Fruit fly (Drosophila melanogaster) whole organism, embryonic: ENCODE results near the gene CG13365.
A peak's percentile ranks its signal among the peaks of the same experiment; 100 is the strongest.

Source experiments
- Atf-2 ChIP-seq: fragments of 200-800 bp; sonication (Bioruptor generic); optimal IDR thresholded peaks from 2 replicates; lab custom pipeline; 2016; ENCODE audit warnings: missing biosample characterization, missing genetic modification characterization
- BEAF-32 ChIP-seq: fragments of 200-800 bp; sonication (Bioruptor generic); optimal IDR thresholded peaks from 3 replicates; lab custom pipeline; 2017; ENCODE audit warnings: missing biosample characterization, missing genetic modification characterization, mild to moderate bottlenecking, moderate library complexity, missing genetic modification reagents
- BtbVII ChIP-seq: fragments of 200-800 bp; sonication (Bioruptor generic); optimal IDR thresholded peaks from 3 replicates; lab custom pipeline; 2017; ENCODE audit warnings: missing biosample characterization, mild to moderate bottlenecking, missing genetic modification characterization
- CG10267 ChIP-seq: fragments of 200-800 bp; sonication (Bioruptor generic); optimal IDR thresholded peaks from 2 replicates; lab custom pipeline; 2018; ENCODE audit warnings: missing biosample characterization, mild to moderate bottlenecking, missing genetic modification characterization, moderate library complexity
- CG11456 ChIP-seq: fragments of 200-800 bp; sonication (Bioruptor generic); IDR thresholded peaks from 3 replicates; pipeline ENCODE4 v1.3.6; 2022; ENCODE audit warnings: missing biosample characterization, missing genetic modification characterization
- CG12236 ChIP-seq: fragments of 200-800 bp; sonication (Bioruptor generic); optimal IDR thresholded peaks from 2 replicates; lab custom pipeline; 2016; ENCODE audit warnings: missing biosample characterization, missing genetic modification characterization
- CG12769 ChIP-seq: fragments of 200-800 bp; sonication (Bioruptor generic); optimal IDR thresholded peaks from 2 replicates; lab custom pipeline; 2019; ENCODE audit warnings: missing biosample characterization, mild to moderate bottlenecking, missing genetic modification characterization, moderate library complexity
- CG14965 ChIP-seq: fragments of 200-800 bp; sonication (Bioruptor generic); optimal IDR thresholded peaks from 2 replicates; lab custom pipeline; 2016; ENCODE audit warnings: missing biosample characterization, missing genetic modification characterization, borderline replicate concordance
- CG1603 ChIP-seq: fragments of 200-800 bp; sonication (Bioruptor generic); optimal IDR thresholded peaks from 2 replicates; lab custom pipeline; 2019; ENCODE audit warnings: missing biosample characterization, mild to moderate bottlenecking, missing genetic modification characterization, moderate library complexity
- CG17829 ChIP-seq: fragments of 200-800 bp; optimal IDR thresholded peaks from 2 replicates; lab custom pipeline; 2019; ENCODE audit warnings: missing biosample characterization, mild to moderate bottlenecking, missing genetic modification characterization, moderate library complexity
- CG18619 ChIP-seq: fragments of 200-800 bp; sonication (Bioruptor generic); optimal IDR thresholded peaks from 3 replicates; lab custom pipeline; 2017; ENCODE audit warnings: missing biosample characterization, mild to moderate bottlenecking, missing genetic modification characterization
- CG2202 ChIP-seq: fragments of 200-800 bp; sonication (Bioruptor generic); optimal IDR thresholded peaks from 2 replicates; lab custom pipeline; 2018; ENCODE audit warnings: missing biosample characterization, mild to moderate bottlenecking, missing genetic modification characterization
- CG2889 ChIP-seq: fragments of 200-800 bp; sonication (Bioruptor generic); IDR thresholded peaks from 3 replicates; pipeline ENCODE4 v1.3.6; 2022; ENCODE audit warnings: missing biosample characterization, missing genetic modification characterization
- CG30403 ChIP-seq: fragments of 200-800 bp; sonication (Bioruptor generic); optimal IDR thresholded peaks from 3 replicates; lab custom pipeline; 2016; ENCODE audit warnings: missing biosample characterization, missing genetic modification characterization
- CG31224 ChIP-seq: fragments of 200-800 bp; sonication (Bioruptor generic); IDR thresholded peaks from 2 replicates; pipeline ENCODE4 v1.3.6; 2022; ENCODE audit warnings: missing biosample characterization, missing genetic modification characterization
- CG31441 ChIP-seq: fragments of 200-800 bp; sonication (Bioruptor generic); IDR thresholded peaks from 2 replicates; pipeline ENCODE4 v1.3.6; 2022; ENCODE audit warnings: missing biosample characterization, missing genetic modification characterization
- CG42726 ChIP-seq: fragments of 200-800 bp; sonication (Bioruptor generic); IDR thresholded peaks from 2 replicates; pipeline ENCODE4 v1.3.6; 2022; ENCODE audit warnings: missing biosample characterization, missing genetic modification characterization; ENCODE audit not compliant: partially characterized antibody
- CG7271 ChIP-seq: fragments of 200-800 bp; sonication (Bioruptor generic); optimal IDR thresholded peaks from 2 replicates; lab custom pipeline; 2018; ENCODE audit warnings: missing biosample characterization, mild to moderate bottlenecking, missing genetic modification characterization, moderate library complexity
- CG7357 ChIP-seq: fragments of 200-800 bp; sonication (Bioruptor generic); IDR thresholded peaks from 3 replicates; pipeline ENCODE4 v1.3.6; 2022; ENCODE audit warnings: missing biosample characterization, missing genetic modification characterization
- CG8281 ChIP-seq: fragments of 200-800 bp; sonication (Bioruptor generic); optimal IDR thresholded peaks from 2 replicates; lab custom pipeline; 2018; ENCODE audit warnings: missing biosample characterization, mild to moderate bottlenecking, missing genetic modification characterization, moderate library complexity
- CG8478 ChIP-seq: fragments of >200 bp; optimal IDR thresholded peaks from 2 replicates; lab custom pipeline; 2018
- CG9876 ChIP-seq: fragments of 200-800 bp; sonication (Bioruptor generic); optimal IDR thresholded peaks from 2 replicates; lab custom pipeline; 2016; ENCODE audit warnings: missing biosample characterization, missing genetic modification characterization
- CG9932 ChIP-seq: fragments of 200-800 bp; sonication (Bioruptor generic); IDR thresholded peaks from 2 replicates; pipeline ENCODE4 v1.3.6; 2022; ENCODE audit warnings: missing biosample characterization, missing genetic modification characterization
- Camta ChIP-seq: fragments of 200-800 bp; sonication (Bioruptor generic); optimal IDR thresholded peaks from 2 replicates; lab custom pipeline; 2016; ENCODE audit warnings: missing biosample characterization, missing genetic modification characterization
- E2f2 ChIP-seq: fragments of 200-800 bp; sonication (Bioruptor generic); IDR thresholded peaks from 2 replicates; pipeline ENCODE4 v1.3.6; 2022; ENCODE audit warnings: missing biosample characterization, missing genetic modification characterization
- HHEX ChIP-seq: fragments of 200-800 bp; sonication (Bioruptor generic); optimal IDR thresholded peaks from 3 replicates; lab custom pipeline; 2017; ENCODE audit warnings: missing biosample characterization, mild to moderate bottlenecking, missing genetic modification characterization, missing genetic modification reagents
- Lhr ChIP-seq: fragments of 200-800 bp; sonication (Bioruptor generic); optimal IDR thresholded peaks from 3 replicates; lab custom pipeline; 2017; ENCODE audit warnings: mild to moderate bottlenecking, missing biosample characterization, missing genetic modification reagents, missing genetic modification characterization
- NfI ChIP-seq: fragments of 200-800 bp; sonication (Bioruptor generic); optimal IDR thresholded peaks from 3 replicates; lab custom pipeline; 2018; ENCODE audit warnings: missing biosample characterization, mild to moderate bottlenecking, missing genetic modification characterization, moderate library complexity
- Pdp1 ChIP-seq, 2 experiments: fragments of 200-800 bp; sonication (Bioruptor generic); optimal IDR thresholded peaks; 3 replicates each; lab custom pipeline; 2016; ENCODE audit warnings: missing biosample characterization in 2 of 2, missing genetic modification characterization in 2 of 2, mild to moderate bottlenecking in 1 of 2, moderate library complexity in 1 of 2
- Side ChIP-seq: fragments of 200-800 bp; sonication (Bioruptor generic); optimal IDR thresholded peaks from 2 replicates; lab custom pipeline; 2016; ENCODE audit warnings: missing biosample characterization, missing genetic modification characterization
- aop ChIP-seq: fragments of 200-800 bp; sonication (Bioruptor generic); IDR thresholded peaks from 2 replicates; pipeline ENCODE4 v1.3.6; 2022; ENCODE audit warnings: missing biosample characterization, missing genetic modification characterization
- br ChIP-seq: fragments of >200 bp; optimal IDR thresholded peaks from 2 replicates; lab custom pipeline; 2017
- cato ChIP-seq: fragments of 200-800 bp; sonication (Bioruptor generic); optimal IDR thresholded peaks from 2 replicates; lab custom pipeline; 2016; ENCODE audit warnings: missing biosample characterization, missing genetic modification characterization, borderline replicate concordance
- caup ChIP-seq: fragments of 200-800 bp; sonication (Bioruptor generic); optimal IDR thresholded peaks from 3 replicates; lab custom pipeline; 2017; ENCODE audit warnings: missing biosample characterization, mild to moderate bottlenecking, missing genetic modification characterization, moderate library complexity; ENCODE audit not compliant: severe bottlenecking
- chm ChIP-seq: fragments of 200-800 bp; sonication (Bioruptor generic); IDR thresholded peaks from 2 replicates; pipeline ENCODE4 v1.3.6; 2022; ENCODE audit warnings: missing biosample characterization, missing genetic modification characterization
- dmrt99B ChIP-seq: fragments of 200-800 bp; sonication (Bioruptor generic); optimal IDR thresholded peaks from 2 replicates; lab custom pipeline; 2018; ENCODE audit warnings: missing biosample characterization, mild to moderate bottlenecking, missing genetic modification characterization, moderate library complexity
- ems ChIP-seq: fragments of 200-800 bp; sonication (Bioruptor generic); optimal IDR thresholded peaks from 3 replicates; lab custom pipeline; 2016; ENCODE audit warnings: missing biosample characterization, missing genetic modification characterization
- eve ChIP-seq, 2 experiments: fragments of >200 bp; optimal IDR thresholded peaks; 2 replicates each; lab custom pipeline; 2017; ENCODE audit warnings: missing biosample characterization in 2 of 2, missing genetic modification characterization in 2 of 2
- gt ChIP-seq: fragments of 200-800 bp; sonication (Bioruptor generic); IDR thresholded peaks from 2 replicates; pipeline ENCODE4 v1.3.6; 2022; ENCODE audit warnings: missing biosample characterization, missing genetic modification characterization
- her ChIP-seq: fragments of 200-800 bp; sonication (Bioruptor generic); optimal IDR thresholded peaks from 2 replicates; lab custom pipeline; 2016; ENCODE audit warnings: missing biosample characterization, missing genetic modification characterization
- lola ChIP-seq, 3 experiments: fragments of >200 bp in 2 of 3; fragments of 200-800 bp in 1 of 3; sonication (Bioruptor generic) in 1 of 3; optimal IDR thresholded peaks; 2 replicates each; lab custom pipeline; 2017 to 2019; ENCODE audit warnings: missing biosample characterization in 3 of 3, missing genetic modification characterization in 3 of 3, mild to moderate bottlenecking in 1 of 3, moderate library complexity in 1 of 3
- nau ChIP-seq: fragments of 200-800 bp; sonication (Bioruptor generic); optimal IDR thresholded peaks from 3 replicates; lab custom pipeline; 2017; ENCODE audit warnings: missing biosample characterization, mild to moderate bottlenecking, missing genetic modification characterization, missing genetic modification reagents
- nerfin-1 ChIP-seq: fragments of 200-800 bp; sonication (Bioruptor generic); optimal IDR thresholded peaks from 3 replicates; lab custom pipeline; 2019; ENCODE audit warnings: missing biosample characterization, mild to moderate bottlenecking, missing genetic modification characterization, moderate library complexity
- nom ChIP-seq: fragments of 200-800 bp; sonication (Bioruptor generic); optimal IDR thresholded peaks from 2 replicates; lab custom pipeline; 2017; ENCODE audit warnings: missing biosample characterization, missing genetic modification characterization, mild to moderate bottlenecking, moderate library complexity, missing genetic modification reagents
- pb ChIP-seq: fragments of 200-800 bp; sonication (Bioruptor generic); optimal IDR thresholded peaks from 3 replicates; lab custom pipeline; 2016; ENCODE audit warnings: missing biosample characterization, missing genetic modification characterization
- peb ChIP-seq: fragments of 200-800 bp; sonication (Bioruptor generic); IDR thresholded peaks from 2 replicates; pipeline ENCODE4 v1.3.6; 2022; ENCODE audit warnings: missing biosample characterization, missing genetic modification characterization
- schlank ChIP-seq: fragments of 200-800 bp; sonication (Bioruptor generic); optimal IDR thresholded peaks from 2 replicates; lab custom pipeline; 2018; ENCODE audit warnings: missing biosample characterization, mild to moderate bottlenecking, missing genetic modification characterization
- sob ChIP-seq: fragments of 200-800 bp; sonication (Bioruptor generic); IDR thresholded peaks from 2 replicates; pipeline ENCODE4 v1.3.6; 2022; ENCODE audit warnings: missing biosample characterization, missing genetic modification characterization
- tll ChIP-seq, 2 experiments: fragments of 200-800 bp in 1 of 2; fragments of >200 bp in 1 of 2; sonication (Bioruptor generic) in 1 of 2; optimal IDR thresholded peaks; 2 replicates each; lab custom pipeline; 2017 to 2019; ENCODE audit warnings: missing biosample characterization in 2 of 2, missing genetic modification characterization in 2 of 2, mild to moderate bottlenecking in 1 of 2, moderate library complexity in 1 of 2
- toy ChIP-seq: fragments of 200-800 bp; sonication (Bioruptor generic); IDR thresholded peaks from 2 replicates; pipeline ENCODE4 v1.3.6; 2022; ENCODE audit warnings: missing biosample characterization, missing genetic modification characterization
- usp ChIP-seq: fragments of >200 bp; optimal IDR thresholded peaks from 2 replicates; lab custom pipeline; 2017; ENCODE audit warnings: missing biosample characterization, missing genetic modification characterization

The CG13365 gene

DNA sequence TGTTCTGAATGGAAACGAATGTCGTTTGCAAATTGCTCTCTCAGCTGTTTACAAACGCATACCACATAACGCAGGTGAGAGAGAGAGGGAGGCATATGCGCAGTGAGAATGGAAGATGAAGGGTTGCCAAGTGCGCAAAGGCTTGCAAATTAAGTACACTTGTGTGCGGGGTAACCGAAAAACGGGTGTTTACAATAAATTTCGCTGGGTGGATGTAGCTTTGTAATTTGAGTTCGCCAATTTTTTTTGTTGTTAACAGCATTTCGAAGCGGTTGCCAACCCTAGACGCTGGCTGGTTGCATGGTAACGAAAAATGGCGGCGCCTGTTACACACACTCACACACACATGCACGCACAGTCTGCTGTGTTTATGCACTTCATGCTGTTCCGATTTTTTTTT, 33.9 kb upstream of the CG13365 start (continued):
- peak; percentile 98 for TF ChIP-seq CG12769 (tag; lab: Kevin White, UChicago)
- TF ChIP-seq eve (GFP tag; optimal IDR thresholded peaks at IDR 0.05; lab: Kevin White, UChicago), result no peak
- peak; percentile 97 for TF ChIP-seq caup
- TF ChIP-seq CG17829 (tag; lab: Kevin White, UChicago), result peak; percentile 92
- TF ChIP-seq NfI, result peak; percentile 96
- TF ChIP-seq nau (GFP tag; lab: Kevin White, UChicago), result no peak
- peak; percentile 97 for TF ChIP-seq CG11456
- peak; percentile 85 for TF ChIP-seq CG12236 (GFP tag; lab: Kevin White, UChicago)
- TF ChIP-seq CG31441 (GFP tag; lab: Robert Waterston, UW), result peak; percentile 93
- peak; percentile 92 for TF ChIP-seq CG2889
- TF ChIP-seq her (GFP tag; lab: Kevin White, UChicago), result peak; percentile 95
- peak; percentile 94 for TF ChIP-seq peb (GFP tag; lab: Robert Waterston, UW)
- peak; percentile 85 for TF ChIP-seq aop (GFP tag; lab: Robert Waterston, UW)
- TF ChIP-seq BtbVII (GFP tag; lab: Kevin White, UChicago), result peak; percentile 92
- peak; percentile 93 for TF ChIP-seq Atf-2
- peak; percentile 92 for TF ChIP-seq CG18619 (GFP tag; lab: Kevin White, UChicago)
- no peak for TF ChIP-seq br (lab: Kevin White, UChicago)
- peak; percentile 96 for TF ChIP-seq sob (GFP tag; lab: Robert Waterston, UW)
- peak; percentile 90 for TF ChIP-seq CG9876 (GFP tag; lab: Kevin White, UChicago)
- peak; percentile 90 for TF ChIP-seq toy
- TF ChIP-seq CG7357 (GFP tag; lab: Robert Waterston, UW), result peak; percentile 87
- TF ChIP-seq schlank (tag; lab: Kevin White, UChicago), result peak; percentile 93
- peak in 1 of 3 experiments; percentile 83 for TF ChIP-seq lola (GFP tag; optimal IDR thresholded peaks at IDR 0.05; lab: Kevin White, UChicago)
- peak; percentile 95 for TF ChIP-seq Side (GFP tag; lab: Kevin White, UChicago)
- TF ChIP-seq CG8478 (lab: Kevin White, UChicago), result no peak
- peak; percentile 66 for TF ChIP-seq CG7271
- peak; percentile 85 for TF ChIP-seq CG2202
- peak; percentile 97 for TF ChIP-seq CG1603
- peak; percentile 79 for TF ChIP-seq CG8281
- peak; percentile 89 for TF ChIP-seq Lhr (GFP tag; lab: Kevin White, UChicago)
- TF ChIP-seq BEAF-32 (GFP tag; lab: Kevin White, UChicago), result peak; percentile 8
- no peak for TF ChIP-seq usp
- peak; percentile 94 for TF ChIP-seq pb
- no peak for TF ChIP-seq CG42726 (GFP tag; lab: Robert Waterston, UW)
- TF ChIP-seq tll (GFP tag; optimal IDR thresholded peaks at IDR 0.05; lab: Kevin White, UChicago), result no peak
- TF ChIP-seq CG30403 (GFP tag; lab: Kevin White, UChicago), result peak; percentile 92
- TF ChIP-seq CG31224 (GFP tag; lab: Robert Waterston, UW), result peak; percentile 90
- TF ChIP-seq dmrt99B, result peak; percentile 96
- peak; percentile 86 for TF ChIP-seq gt
- TF ChIP-seq nerfin-1 (tag; lab: Kevin White, UChicago), result peak; percentile 94
- TF ChIP-seq CG14965 (GFP tag; lab: Kevin White, UChicago), result peak; percentile 69
- peak; percentile 96 for TF ChIP-seq HHEX (GFP tag; lab: Kevin White, UChicago)
- TF ChIP-seq nom, result peak; percentile 96
- TF ChIP-seq chm, result peak; percentile 98
- TF ChIP-seq ems (GFP tag; lab: Kevin White, UChicago), result peak; percentile 89
- TF ChIP-seq E2f2 (GFP tag; lab: Robert Waterston, UW), result peak; percentile 82
- peak; percentile 95 for TF ChIP-seq CG9932 (GFP tag; lab: Robert Waterston, UW)
- TF ChIP-seq CG10267 (tag; lab: Kevin White, UChicago), result peak; percentile 82
- TF ChIP-seq Camta (GFP tag; lab: Kevin White, UChicago), result peak; percentile 89
- peak; percentile 90 for TF ChIP-seq cato (GFP tag; lab: Kevin White, UChicago)
- TF ChIP-seq Pdp1 (GFP tag; optimal IDR thresholded peaks at IDR 0.05; lab: Kevin White, UChicago), result peak; percentile 94
